Fruit fly (Drosophila melanogaster) whole organism, prepupa: Measurements from ENCODE around the gene Npc2d.

Experiments
- Blimp-1 ChIP-seq: fragments of 200-800 bp; sonication (Bioruptor generic); optimal IDR thresholded peaks from 3 replicates; lab custom pipeline; 2017; ENCODE audit warnings: missing biosample characterization, missing genetic modification characterization, mild to moderate bottlenecking, moderate library complexity, missing genetic modification reagents
- CG6854 ChIP-seq: fragments of 200-800 bp; sonication (Bioruptor generic); optimal IDR thresholded peaks from 2 replicates; lab custom pipeline; 2017; ENCODE audit warnings: missing biosample characterization, mild to moderate bottlenecking, missing genetic modification characterization

- TF ChIP-seq CG6854 (GFP tag; lab: Kevin White, UChicago) (no peak), Blimp-1 (GFP tag; lab: Kevin White, UChicago) (no peak)
Measured at dm6 chr3R:10086222-10086621, 30.3 kb upstream of the Npc2d start.
